Worm (Caenorhabditis elegans) whole organism, L1 larva: ENCODE results near the gene nlp-49.

Experiments
- C04F5.9 ChIP-seq: sonication (generic microtip); optimal IDR thresholded peaks from 2 replicates; lab custom pipeline; 2016; ENCODE audit warnings: missing genetic modification characterization, missing compliant biosample characterization
- C16A3.4 ChIP-seq: fragments of 150-350 bp; optimal IDR thresholded peaks from 2 replicates; lab custom pipeline; 2014; ENCODE audit warnings: missing biosample characterization, missing genetic modification characterization
- F16B12.6 ChIP-seq: fragments of 150-350 bp; optimal IDR thresholded peaks from 2 replicates; lab custom pipeline; 2014; ENCODE audit warnings: missing biosample characterization, missing genetic modification characterization
- blmp-1 ChIP-seq: fragments of 150-350 bp; optimal IDR thresholded peaks from 2 replicates; lab custom pipeline; 2014; ENCODE audit warnings: missing biosample characterization, missing genetic modification characterization
- ceh-63 ChIP-seq: fragments of 200-800 bp; sonication (Bioruptor generic); optimal IDR thresholded peaks from 2 replicates; lab custom pipeline; 2018; ENCODE audit warnings: mild to moderate bottlenecking, missing genetic modification characterization, missing compliant biosample characterization
- ceh-82 ChIP-seq, 3 experiments: fragments of 150-350 bp in 1 of 3; sonication (generic microtip) in 2 of 3; optimal IDR thresholded peaks; 2 replicates each; lab custom pipeline; 2014 to 2017; ENCODE audit warnings: missing biosample characterization in 3 of 3, missing genetic modification characterization in 3 of 3
- dpl-1 ChIP-seq, 3 experiments: fragments of 150-350 bp in 2 of 3; sonication (generic microtip) in 1 of 3; optimal IDR thresholded peaks; 2 replicates each; lab custom pipeline; 2014 to 2017; ENCODE audit warnings: missing biosample characterization in 3 of 3, missing genetic modification characterization in 3 of 3, missing genetic modification reagents in 3 of 3
- dsc-1 ChIP-seq: sonication (generic microtip); optimal IDR thresholded peaks from 2 replicates; lab custom pipeline; 2016; ENCODE audit warnings: mild to moderate bottlenecking, missing genetic modification characterization, missing compliant biosample characterization
- efl-1 ChIP-seq, 4 experiments: fragments of 150-350 bp; optimal IDR thresholded peaks in 3 of 4; peaks in 1 of 4; 1 replicate in 1 of 4; 2 replicates in 3 of 4; lab custom pipeline; 2014; ENCODE audit warnings: missing biosample characterization in 2 of 4, missing genetic modification characterization in 2 of 4, missing genetic modification reagents in 2 of 4
- egl-13 ChIP-seq: sonication (generic microtip); optimal IDR thresholded peaks from 2 replicates; lab custom pipeline; 2016; ENCODE audit warnings: missing genotype, missing genetic modification reagents, missing genetic modification characterization, missing compliant biosample characterization
- egl-27 ChIP-seq, 2 experiments: fragments of 150-350 bp in 1 of 2; sonication (generic microtip); optimal IDR thresholded peaks; 3 replicates each; lab custom pipeline; 2017 to 2018; ENCODE audit warnings: missing biosample characterization in 2 of 2, missing genetic modification characterization in 2 of 2, missing genetic modification reagents in 2 of 2
- elt-3 ChIP-seq, 6 experiments: fragments of 150-350 bp in 1 of 6; sonication (generic microtip); optimal IDR thresholded peaks; 2 replicates each; lab custom pipeline; 2017 to 2018; ENCODE audit warnings: missing biosample characterization in 6 of 6, missing genetic modification characterization in 6 of 6, inconsistent platforms in 1 of 6
- ets-5 ChIP-seq: fragments of 200-800 bp; sonication (Bioruptor generic); IDR thresholded peaks from 2 replicates; pipeline ENCODE4 v1.3.6; 2022; ENCODE audit warnings: missing genetic modification characterization, missing compliant biosample characterization
- fkh-10 ChIP-seq: sonication (generic microtip); optimal IDR thresholded peaks from 2 replicates; lab custom pipeline; 2017; ENCODE audit warnings: missing biosample characterization, missing genetic modification reagents, missing genetic modification characterization
- hlh-4 ChIP-seq: sonication (generic microtip); optimal IDR thresholded peaks from 2 replicates; lab custom pipeline; 2016; ENCODE audit warnings: mild to moderate bottlenecking, missing genetic modification characterization, missing compliant biosample characterization
- lin-14 ChIP-seq: fragments of 200-800 bp; sonication (Bioruptor generic); optimal IDR thresholded peaks from 2 replicates; lab custom pipeline; 2018; ENCODE audit warnings: mild to moderate bottlenecking, missing genetic modification characterization, moderate library complexity, missing compliant biosample characterization
- lin-15B ChIP-seq: fragments of 150-350 bp; sonication (generic microtip); optimal IDR thresholded peaks from 3 replicates; lab custom pipeline; 2014; ENCODE audit warnings: missing biosample characterization, missing genetic modification characterization
- lin-39 ChIP-seq: fragments of 150-350 bp; optimal IDR thresholded peaks from 2 replicates; lab custom pipeline; 2014; ENCODE audit warnings: missing biosample characterization, missing genetic modification reagents, missing genetic modification characterization
- lir-3 ChIP-seq: sonication (generic microtip); optimal IDR thresholded peaks from 2 replicates; lab custom pipeline; 2016; ENCODE audit warnings: mild to moderate bottlenecking, missing genetic modification characterization, moderate library complexity, missing compliant biosample characterization; ENCODE audit not compliant: poor library complexity
- lsy-2 ChIP-seq, 2 experiments: fragments of 150-350 bp; optimal IDR thresholded peaks; 2 replicates each; lab custom pipeline; 2014; ENCODE audit warnings: missing biosample characterization in 2 of 2, missing genetic modification characterization in 2 of 2
- mab-9 ChIP-seq: fragments of 200-800 bp; sonication (Bioruptor generic); IDR thresholded peaks from 2 replicates; pipeline ENCODE4 v1.3.6; 2022; ENCODE audit warnings: missing genetic modification reagents, missing genetic modification characterization, missing compliant biosample characterization
- mdl-1 ChIP-seq, 2 experiments: fragments of 150-350 bp; optimal IDR thresholded peaks; 2 replicates each; lab custom pipeline; 2014 to 2017; ENCODE audit warnings: missing biosample characterization in 2 of 2, missing genetic modification characterization in 2 of 2, inconsistent platforms in 1 of 2
- mep-1 ChIP-seq: fragments of 150-350 bp; optimal IDR thresholded peaks from 2 replicates; lab custom pipeline; 2014; ENCODE audit warnings: missing biosample characterization, missing genetic modification characterization
- nhr-11 ChIP-seq: fragments of 150-350 bp; optimal IDR thresholded peaks from 2 replicates; lab custom pipeline; 2014; ENCODE audit warnings: missing biosample characterization, missing genetic modification characterization
- nhr-19 ChIP-seq: fragments of 200-800 bp; sonication (Bioruptor generic); conservative IDR thresholded peaks from 2 replicates; pipeline ENCODE4 v1.3.6; 2022; ENCODE audit warnings: missing genetic modification characterization, missing compliant biosample characterization
- nhr-20 ChIP-seq: sonication (generic microtip); optimal IDR thresholded peaks from 2 replicates; lab custom pipeline; 2016; ENCODE audit warnings: mild to moderate bottlenecking, missing genetic modification characterization, missing compliant biosample characterization
- nhr-71 ChIP-seq: sonication (generic microtip); optimal IDR thresholded peaks from 2 replicates; lab custom pipeline; 2016; ENCODE audit warnings: mild to moderate bottlenecking, missing genetic modification characterization, moderate library complexity, missing compliant biosample characterization
- nhr-77 ChIP-seq: fragments of 150-350 bp; optimal IDR thresholded peaks from 2 replicates; lab custom pipeline; 2014; ENCODE audit warnings: missing biosample characterization, missing genetic modification characterization
- nhr-85 ChIP-seq: sonication (generic microtip); peaks from one replicate; lab custom pipeline; 2016; ENCODE audit warnings: missing genetic modification characterization, inconsistent platforms, missing compliant biosample characterization
- pag-3 ChIP-seq: sonication (generic microtip); optimal IDR thresholded peaks from 2 replicates; lab custom pipeline; 2017; ENCODE audit warnings: missing genetic modification characterization, mild to moderate bottlenecking, missing compliant biosample characterization, antibody characterized with exemption, borderline replicate concordance; ENCODE audit not compliant: insufficient read depth
- pax-3 ChIP-seq: fragments of 200-800 bp; sonication (Bioruptor generic); optimal IDR thresholded peaks from 2 replicates; lab custom pipeline; 2018; ENCODE audit warnings: mild to moderate bottlenecking, missing genetic modification characterization, moderate library complexity, missing compliant biosample characterization
- rnt-1 ChIP-seq: sonication (generic microtip); optimal IDR thresholded peaks from 2 replicates; lab custom pipeline; 2016; ENCODE audit warnings: mild to moderate bottlenecking, missing genetic modification characterization, moderate library complexity, missing compliant biosample characterization
- skn-1 ChIP-seq: fragments of 150-350 bp; optimal IDR thresholded peaks from 2 replicates; lab custom pipeline; 2014; ENCODE audit warnings: missing biosample characterization, missing genetic modification characterization
- snpc-4 ChIP-seq: fragments of 150-350 bp; optimal IDR thresholded peaks from 2 replicates; lab custom pipeline; 2014; ENCODE audit warnings: missing biosample characterization, missing genetic modification characterization
- snu-23 ChIP-seq: sonication (generic microtip); optimal IDR thresholded peaks from 2 replicates; lab custom pipeline; 2016; ENCODE audit warnings: missing genetic modification characterization, missing compliant biosample characterization
- tlp-1 ChIP-seq: fragments of 150-350 bp; optimal IDR thresholded peaks from 2 replicates; lab custom pipeline; 2014; ENCODE audit warnings: missing biosample characterization, missing genetic modification characterization
- unc-130 ChIP-seq: fragments of 150-350 bp; optimal IDR thresholded peaks from 2 replicates; lab custom pipeline; 2017; ENCODE audit warnings: missing biosample characterization, missing genetic modification characterization, inconsistent platforms
- unc-86 ChIP-seq: sonication (generic microtip); optimal IDR thresholded peaks from 2 replicates; lab custom pipeline; 2016; ENCODE audit warnings: missing genetic modification characterization, missing compliant biosample characterization
- unc-98 ChIP-seq: fragments of 200-800 bp; sonication (Bioruptor generic); IDR thresholded peaks from 2 replicates; pipeline ENCODE4 v1.3.6; 2022; ENCODE audit warnings: missing genetic modification characterization, missing compliant biosample characterization
- xbp-1 ChIP-seq: sonication (generic microtip); optimal IDR thresholded peaks from 2 replicates; lab custom pipeline; 2016; ENCODE audit warnings: missing genetic modification characterization, missing compliant biosample characterization

The nlp-49 gene

DNA sequence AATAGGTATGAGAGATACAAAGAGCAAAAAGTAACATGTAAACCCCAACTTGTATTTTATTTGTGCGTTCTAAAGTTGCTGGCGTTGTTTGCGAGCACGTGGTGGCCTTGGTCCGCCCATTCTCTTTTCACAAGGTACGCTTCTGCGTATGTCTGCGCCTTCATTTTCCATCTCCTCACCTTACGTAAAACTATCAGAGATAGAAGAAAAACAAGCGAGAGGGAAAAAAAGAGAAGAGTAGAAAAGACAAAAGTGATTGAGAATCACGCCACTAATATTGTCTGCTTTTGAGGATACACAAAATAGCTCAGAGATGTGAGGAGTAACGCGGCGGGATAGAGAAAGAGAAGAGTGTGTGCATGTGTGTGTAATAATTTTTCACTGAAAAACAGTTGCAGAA, 37.7 kb downstream of the nlp-49 start (continued):
- TF ChIP-seq efl-1 (optimal IDR thresholded peaks at IDR 0.05; lab: Kevin White, UChicago) (peak; percentile 4 to 18), efl-1 (GFP tag; optimal IDR thresholded peaks at IDR 0.05 in 1 of 2; lab: Kevin White, UChicago) (peak; percentile 20 to 86), elt-3 (tag; optimal IDR thresholded peaks at IDR 0.05; lab: Kevin White, UChicago) (peak in 2 of 6 experiments; percentile 43 to 52), ceh-63 (GFP tag; lab: Kevin White, UChicago) (no peak), nhr-20 (peak; percentile 85), nhr-85 (tag; lab: Kevin White, UChicago) (peak; percentile 89), C16A3.4 (tag; lab: Kevin White, UChicago) (peak; percentile 8), lin-14 (GFP tag; lab: Kevin White, UChicago) (peak; percentile 91), unc-130 (tag; lab: Kevin White, UChicago) (peak; percentile 18), dpl-1 (GFP tag; optimal IDR thresholded peaks at IDR 0.05; lab: Kevin White, UChicago) (peak in 1 of 3 experiments; percentile 14), mep-1 (tag; lab: Kevin White, UChicago) (peak; percentile 70), skn-1 (tag; lab: Kevin White, UChicago) (peak; percentile 13), snpc-4 (tag; lab: Kevin White, UChicago) (no peak), unc-86 (no peak), ceh-82 (tag; optimal IDR thresholded peaks at IDR 0.05; lab: Kevin White, UChicago) (peak in 1 of 3 experiments; percentile 22), unc-98 (0 out of 2 replicates have a peak, but pooled peaks have one; percentile 12), nhr-11 (tag; lab: Kevin White, UChicago) (peak; percentile 30), lir-3 (peak; percentile 21), snu-23 (GFP tag; lab: Kevin White, UChicago) (peak; percentile 83), lin-15B (no peak), nhr-77 (tag; lab: Kevin White, UChicago) (peak; percentile 17), pag-3 (peak; percentile 35), rnt-1 (tag; lab: Kevin White, UChicago) (peak; percentile 70), lin-39 (no peak), lsy-2 (tag; optimal IDR thresholded peaks at IDR 0.05; lab: Kevin White, UChicago) (peak; percentile 53 to 56), dsc-1 (tag; lab: Kevin White, UChicago) (no peak), pax-3 (tag; lab: Kevin White, UChicago) (no peak), mab-9 (GFP tag; lab: Robert Waterston, UW) (no peak)

ce11 chrX:5943908-5944307, 39.5 kb downstream of the nlp-49 start:
- TF ChIP-seq ets-5 (no peak), rnt-1 (tag; lab: Kevin White, UChicago) (peak; percentile 51), nhr-71 (tag; lab: Kevin White, UChicago) (peak; percentile 53), egl-13 (tag; lab: Kevin White, UChicago) (no peak), ceh-63 (GFP tag; lab: Kevin White, UChicago) (no peak), mdl-1 (tag; optimal IDR thresholded peaks at IDR 0.05; lab: Kevin White, UChicago) (peak in 1 of 2 experiments; percentile 21), egl-27 (tag; optimal IDR thresholded peaks at IDR 0.05; lab: Kevin White, UChicago) (no peak), efl-1 (optimal IDR thresholded peaks at IDR 0.05; lab: Kevin White, UChicago) (no peak), efl-1 (GFP tag; optimal IDR thresholded peaks at IDR 0.05 in 1 of 2; lab: Kevin White, UChicago) (peak in 1 of 2 experiments; percentile 1), F16B12.6 (tag; lab: Kevin White, UChicago) (no peak), lsy-2 (tag; optimal IDR thresholded peaks at IDR 0.05; lab: Kevin White, UChicago) (peak; percentile 10 to 31), lin-14 (GFP tag; lab: Kevin White, UChicago) (peak; percentile 59), C04F5.9 (tag; lab: Kevin White, UChicago) (no peak), nhr-19 (GFP tag; lab: Robert Waterston, UW) (0 out of 2 replicates have a peak, but pooled peaks have one; percentile 23), xbp-1 (peak; percentile 16), fkh-10 (no peak), blmp-1 (peak; percentile 55), nhr-85 (tag; lab: Kevin White, UChicago) (no peak), unc-130 (tag; lab: Kevin White, UChicago) (no peak), snu-23 (GFP tag; lab: Kevin White, UChicago) (peak; percentile 24), hlh-4 (tag; lab: Kevin White, UChicago) (no peak), tlp-1 (tag; lab: Kevin White, UChicago) (no peak)
